Worm (Caenorhabditis elegans) whole organism, midembryonic: Measurements from ENCODE around the gene srf-3.

Experiments used
- klf-2 ChIP-seq: fragments of 200-800 bp; sonication (Bioruptor generic); conservative IDR thresholded peaks from 2 replicates; pipeline ENCODE4 v1.3.6; 2022; ENCODE audit warnings: missing genetic modification reagents, missing genetic modification characterization, missing compliant biosample characterization
- med-1 ChIP-seq: sonication (generic microtip); optimal IDR thresholded peaks from 2 replicates; lab custom pipeline; 2017; ENCODE audit warnings: missing genetic modification characterization, mild to moderate bottlenecking, missing compliant biosample characterization, antibody characterized with exemption, missing genetic modification reagents; ENCODE audit not compliant: insufficient read depth
- tab-1 ChIP-seq: fragments of 200-800 bp; sonication (Bioruptor generic); IDR thresholded peaks from 2 replicates; pipeline ENCODE4 v1.3.6; 2022; ENCODE audit warnings: missing genetic modification characterization, missing compliant biosample characterization
- ztf-29 ChIP-seq: fragments of 200-800 bp; sonication (Bioruptor generic); IDR thresholded peaks from 2 replicates; pipeline ENCODE4 v1.3.6; 2022; ENCODE audit warnings: missing genetic modification reagents, missing genetic modification characterization, missing compliant biosample characterization

- TF ChIP-seq med-1 (GFP tag; lab: Kevin White, UChicago) (no peak), klf-2 (no peak), ztf-29 (GFP tag; lab: Robert Waterston, UW) (no peak), tab-1 (no peak)
Measured at ce11 chrIV:12840348-12840747, 9.0 kb upstream of the srf-3 start.
